Worm (Caenorhabditis elegans) whole organism, L2 larva: ENCODE measurements around the gene C08A9.3.
A peak's percentile ranks its signal among the peaks of the same experiment; 100 is the strongest.

Source experiments
- C34F6.9 ChIP-seq: fragments of 150-350 bp; optimal IDR thresholded peaks from 2 replicates; lab custom pipeline; 2014; ENCODE audit warnings: missing biosample characterization, missing genetic modification characterization
- F13H6.1 ChIP-seq: sonication (generic microtip); optimal IDR thresholded peaks from 2 replicates; lab custom pipeline; 2016; ENCODE audit warnings: missing genetic modification characterization, missing compliant biosample characterization
- Y55F3AM.14 ChIP-seq: fragments of 200-800 bp; sonication (Bioruptor generic); optimal IDR thresholded peaks from 2 replicates; lab custom pipeline; 2018; ENCODE audit warnings: mild to moderate bottlenecking, missing genetic modification characterization, missing compliant biosample characterization
- ZK546.5 ChIP-seq: sonication (generic microtip); optimal IDR thresholded peaks from 2 replicates; lab custom pipeline; 2017; ENCODE audit warnings: missing biosample characterization, missing genetic modification characterization
- blmp-1 ChIP-seq: sonication (generic microtip); optimal IDR thresholded peaks from 2 replicates; lab custom pipeline; 2017; ENCODE audit warnings: missing genetic modification characterization, mild to moderate bottlenecking, missing compliant biosample characterization, antibody characterized with exemption, moderate library complexity; ENCODE audit not compliant: insufficient read depth
- ceh-16 ChIP-seq: fragments of 150-350 bp; optimal IDR thresholded peaks from 2 replicates; lab custom pipeline; 2014; ENCODE audit warnings: missing biosample characterization, missing genetic modification characterization
- ceh-82 ChIP-seq: fragments of 150-350 bp; optimal IDR thresholded peaks from 2 replicates; lab custom pipeline; 2014; ENCODE audit warnings: missing biosample characterization, missing genetic modification characterization
- crh-2 ChIP-seq: sonication (generic microtip); optimal IDR thresholded peaks from 2 replicates; lab custom pipeline; 2017; ENCODE audit warnings: missing biosample characterization, missing genetic modification characterization
- elt-3 ChIP-seq: sonication (generic microtip); optimal IDR thresholded peaks from 2 replicates; lab custom pipeline; 2017; ENCODE audit warnings: missing biosample characterization, missing genetic modification characterization
- gmeb-1 ChIP-seq: fragments of 150-350 bp; optimal IDR thresholded peaks from 2 replicates; lab custom pipeline; 2014; ENCODE audit warnings: missing biosample characterization, missing genetic modification characterization
- lin-13 ChIP-seq: fragments of 150-350 bp; optimal IDR thresholded peaks from 2 replicates; lab custom pipeline; 2014; ENCODE audit warnings: missing biosample characterization, missing genetic modification reagents, missing genetic modification characterization
- lin-39 ChIP-seq: fragments of 150-350 bp; optimal IDR thresholded peaks from 2 replicates; lab custom pipeline; 2014; ENCODE audit warnings: missing biosample characterization, missing genetic modification reagents, missing genetic modification characterization
- lsy-2 ChIP-seq, 2 experiments: fragments of 150-350 bp in 1 of 2; sonication (generic microtip) in 1 of 2; optimal IDR thresholded peaks; 2 replicates each; lab custom pipeline; 2014 to 2017; ENCODE audit warnings: missing biosample characterization in 2 of 2, missing genetic modification characterization in 2 of 2
- mdl-1 ChIP-seq, 2 experiments: fragments of 150-350 bp in 1 of 2; sonication (generic microtip) in 1 of 2; optimal IDR thresholded peaks; 2 replicates each; lab custom pipeline; 2017; ENCODE audit warnings: missing biosample characterization in 2 of 2, missing genetic modification characterization in 2 of 2
- nhr-10 ChIP-seq: sonication (generic microtip); optimal IDR thresholded peaks from 2 replicates; lab custom pipeline; 2017; ENCODE audit warnings: missing biosample characterization, missing genetic modification characterization
- nhr-11 ChIP-seq: fragments of 150-350 bp; optimal IDR thresholded peaks from 2 replicates; lab custom pipeline; 2014; ENCODE audit warnings: missing biosample characterization, missing genetic modification characterization
- nhr-12 ChIP-seq: fragments of 150-350 bp; optimal IDR thresholded peaks from 2 replicates; lab custom pipeline; 2014; ENCODE audit warnings: missing biosample characterization, missing genetic modification characterization
- nhr-129 ChIP-seq: fragments of 150-350 bp; optimal IDR thresholded peaks from 2 replicates; lab custom pipeline; 2014; ENCODE audit warnings: missing biosample characterization, missing genetic modification characterization
- nhr-21 ChIP-seq: fragments of 150-350 bp; optimal IDR thresholded peaks from 2 replicates; lab custom pipeline; 2014; ENCODE audit warnings: missing biosample characterization, missing genetic modification characterization
- nhr-23 ChIP-seq: fragments of 150-350 bp; optimal IDR thresholded peaks from 2 replicates; lab custom pipeline; 2014; ENCODE audit warnings: missing biosample characterization, missing genetic modification reagents, missing genetic modification characterization
- nhr-237 ChIP-seq: fragments of 150-350 bp; optimal IDR thresholded peaks from 2 replicates; lab custom pipeline; 2014; ENCODE audit warnings: missing biosample characterization, missing genetic modification characterization
- nhr-6 ChIP-seq: fragments of 150-350 bp; optimal IDR thresholded peaks from 2 replicates; lab custom pipeline; 2014; ENCODE audit warnings: missing biosample characterization, missing genetic modification characterization
- skn-1 ChIP-seq: sonication (generic microtip); optimal IDR thresholded peaks from 2 replicates; lab custom pipeline; 2017; ENCODE audit warnings: missing biosample characterization, missing genetic modification characterization
- sma-9 ChIP-seq, 2 experiments: fragments of 150-350 bp in 1 of 2; sonication (generic microtip) in 1 of 2; optimal IDR thresholded peaks; 2 replicates each; lab custom pipeline; 2014 to 2016; ENCODE audit warnings: missing genetic modification characterization in 2 of 2, mild to moderate bottlenecking in 1 of 2, missing biosample characterization in 1 of 2, missing compliant biosample characterization in 1 of 2, missing genetic modification reagents in 1 of 2, moderate library complexity in 1 of 2
- unc-39 ChIP-seq: fragments of 150-350 bp; optimal IDR thresholded peaks from 2 replicates; lab custom pipeline; 2014; ENCODE audit warnings: missing biosample characterization, missing genetic modification characterization
- unc-55 ChIP-seq: fragments of 150-350 bp; sonication (generic microtip); optimal IDR thresholded peaks from 3 replicates; lab custom pipeline; 2014; ENCODE audit warnings: missing biosample characterization, missing genetic modification reagents, missing genetic modification characterization
- unc-62 ChIP-seq: fragments of 150-350 bp; optimal IDR thresholded peaks from 2 replicates; lab custom pipeline; 2014; ENCODE audit warnings: missing biosample characterization, missing genetic modification reagents, missing genetic modification characterization
- zag-1 ChIP-seq: fragments of 150-350 bp; optimal IDR thresholded peaks from 2 replicates; lab custom pipeline; 2014; ENCODE audit warnings: missing biosample characterization, missing genetic modification characterization
- ztf-4 ChIP-seq: fragments of 150-350 bp; optimal IDR thresholded peaks from 2 replicates; lab custom pipeline; 2014; ENCODE audit warnings: missing biosample characterization, missing genetic modification characterization

Gene C08A9.3

ce11 chrX:17045529-17045928 lies 47.6 kb downstream of the C08A9.3 start, which contains the start of gene C30G4.2:
Gene C30G4.2 (minus strand): TSS chrX:17045629.
- no peak for TF ChIP-seq blmp-1 (tag; lab: Kevin White, UChicago)
- no peak for TF ChIP-seq gmeb-1 (tag; lab: Kevin White, UChicago)
- no peak for TF ChIP-seq ztf-4 (tag; lab: Kevin White, UChicago)
- TF ChIP-seq unc-39 (tag; lab: Kevin White, UChicago) = no peak
- no peak for TF ChIP-seq nhr-10 (tag; lab: Kevin White, UChicago)
- TF ChIP-seq crh-2 (tag; lab: Kevin White, UChicago) = no peak
- TF ChIP-seq lsy-2 (tag; optimal IDR thresholded peaks at IDR 0.05; lab: Kevin White, UChicago) = no peak
- no peak for TF ChIP-seq unc-55 (GFP tag; lab: Kevin White, UChicago)
- TF ChIP-seq C34F6.9 = no peak
- no peak for TF ChIP-seq ceh-82
- no peak for TF ChIP-seq lin-13
- TF ChIP-seq Y55F3AM.14 (GFP tag; lab: Kevin White, UChicago) = no peak
- no peak for TF ChIP-seq elt-3 (tag; lab: Kevin White, UChicago)
- no peak for TF ChIP-seq F13H6.1
- TF ChIP-seq, all 48 proteins: peak for 0

- TF ChIP-seq crh-2 (tag; lab: Kevin White, UChicago) (no peak), nhr-12 (no peak), nhr-10 (tag; lab: Kevin White, UChicago) (no peak), C34F6.9 (peak; percentile 5), sma-9 (GFP tag; optimal IDR thresholded peaks at IDR 0.05; lab: Kevin White, UChicago) (peak; percentile 42), sma-9 (tag; optimal IDR thresholded peaks at IDR 0.05; lab: Kevin White, UChicago) (no peak), unc-39 (tag; lab: Kevin White, UChicago) (no peak), gmeb-1 (tag; lab: Kevin White, UChicago) (no peak), lin-39 (no peak), nhr-129 (tag; lab: Kevin White, UChicago) (peak; percentile 72), F13H6.1 (peak; percentile 61)
Measured at ce11 chrX:17042946-17043345, 50.2 kb downstream of the C08A9.3 start, which contains the start of gene F35B3.7. Gene F35B3.7 (minus strand): TSS chrX:17043078.

- TF ChIP-seq nhr-237 (tag; lab: Kevin White, UChicago) (no peak), skn-1 (tag; lab: Kevin White, UChicago) (no peak), zag-1 (tag; lab: Kevin White, UChicago) (no peak), blmp-1 (tag; lab: Kevin White, UChicago) (no peak)
Measured at ce11 chrX:17041571-17041970, 51.5 kb downstream of the C08A9.3 start.

- TF ChIP-seq unc-62 = no peak
- TF ChIP-seq unc-55 (GFP tag; lab: Kevin White, UChicago) = no peak
- no peak for TF ChIP-seq skn-1 (tag; lab: Kevin White, UChicago)
- no peak for TF ChIP-seq Y55F3AM.14 (GFP tag; lab: Kevin White, UChicago)
- TF ChIP-seq nhr-23 (tag; lab: Kevin White, UChicago) = no peak
- no peak for TF ChIP-seq crh-2 (tag; lab: Kevin White, UChicago)
- no peak for TF ChIP-seq nhr-11
- no peak for TF ChIP-seq nhr-21 (tag; lab: Kevin White, UChicago)
- no peak for TF ChIP-seq lin-39
- TF ChIP-seq ZK546.5 (tag; lab: Kevin White, UChicago) = no peak
- TF ChIP-seq mdl-1 (tag; optimal IDR thresholded peaks at IDR 0.05; lab: Kevin White, UChicago) = no peak
- TF ChIP-seq nhr-6 (tag; lab: Kevin White, UChicago) = no peak
- TF ChIP-seq sma-9 (GFP tag; optimal IDR thresholded peaks at IDR 0.05; lab: Kevin White, UChicago) = no peak
- no peak for TF ChIP-seq sma-9 (tag; optimal IDR thresholded peaks at IDR 0.05; lab: Kevin White, UChicago)
- no peak for TF ChIP-seq unc-39 (tag; lab: Kevin White, UChicago)
- TF ChIP-seq ceh-16 (tag; lab: Kevin White, UChicago) = no peak
Measured at ce11 chrX:17038616-17039015, 54.5 kb downstream of the C08A9.3 start.
